Fruit fly (Drosophila melanogaster): ENCODE results near the gene mRpL1.

Gene mRpL1

dm6 chr3R:8285727-8286344 is 15.4 kb upstream of the mRpL1 start:
- TF ChIP-seq unc-4 (GFP tag; IDR thresholded peaks at IDR 0.05; ENCODE audit: partially characterized antibody) (no peak), sim (GFP tag; IDR thresholded peaks at IDR 0.05) (no peak), CG12219 (GFP tag; optimal IDR thresholded peaks at IDR 0.05) (no peak), CG9932 (GFP tag; IDR thresholded peaks at IDR 0.05) (no peak), exex (tag; optimal IDR thresholded peaks at IDR 0.05) (no peak), CG15696 (tag; optimal IDR thresholded peaks at IDR 0.05) (peak; percentile 76), lbe (GFP tag; optimal IDR thresholded peaks at IDR 0.05) (no peak), MTF-1 (GFP tag; optimal IDR thresholded peaks at IDR 0.05; ENCODE audit: borderline replicate concordance) (no peak), run (tag; optimal IDR thresholded peaks at IDR 0.05) (no peak), sd (tag; optimal IDR thresholded peaks at IDR 0.05) (no peak), trem (tag; optimal IDR thresholded peaks at IDR 0.05) (peak; percentile 9), CG4282 (GFP tag; optimal IDR thresholded peaks at IDR 0.05) (no peak), odd (GFP tag; optimal IDR thresholded peaks at IDR 0.05) (no peak), inv (GFP tag; IDR thresholded peaks at IDR 0.05; ENCODE audit: partially characterized antibody) (no peak), gsb (GFP tag; IDR thresholded peaks at IDR 0.05) (no peak), CG12744 (GFP tag; optimal IDR thresholded peaks at IDR 0.05) (no peak), Sry-β (GFP tag; optimal IDR thresholded peaks at IDR 0.05) (no peak), CG14014 (GFP tag; IDR thresholded peaks at IDR 0.05) (no peak), hkb (optimal IDR thresholded peaks at IDR 0.05) (no peak), hkb (GFP tag; IDR thresholded peaks at IDR 0.05) (no peak), PHDP (tag; optimal IDR thresholded peaks at IDR 0.05) (no peak), slbo (GFP tag; IDR thresholded peaks at IDR 0.05) (no peak), ato (GFP tag; IDR thresholded peaks at IDR 0.05; ENCODE audit: partially characterized antibody) (peak; percentile 42; the same call in 1 of the 2 replicates), Optix (GFP tag; IDR thresholded peaks at IDR 0.05) (0 out of 3 replicates have a peak, but pooled peaks have one; percentile 14), CTCF (GFP tag; optimal IDR thresholded peaks at IDR 0.05) (no peak), CG10267 (tag; optimal IDR thresholded peaks at IDR 0.05) (peak; percentile 36), Hmr (GFP tag; optimal IDR thresholded peaks at IDR 0.05) (no peak), CG11504 (tag; optimal IDR thresholded peaks at IDR 0.05) (no peak), sc (optimal IDR thresholded peaks at IDR 0.05) (no peak), sc (GFP tag; optimal IDR thresholded peaks at IDR 0.05) (no peak), CG17829 (tag; optimal IDR thresholded peaks at IDR 0.05) (peak; percentile 12), CG3995 (GFP tag; optimal IDR thresholded peaks at IDR 0.05) (no peak), CG10209 (GFP tag; optimal IDR thresholded peaks at IDR 0.05) (no peak), Awh (GFP tag; IDR thresholded peaks at IDR 0.05) (no peak), btn (GFP tag; optimal IDR thresholded peaks at IDR 0.05) (no peak), Lim3 (GFP tag; IDR thresholded peaks at IDR 0.05) (no peak), CG14710 (tag; optimal IDR thresholded peaks at IDR 0.05) (peak; percentile 28), pum (GFP tag; optimal IDR thresholded peaks at IDR 0.05) (no peak), CG6813 (GFP tag; optimal IDR thresholded peaks at IDR 0.05) (no peak), bsh (GFP tag; optimal IDR thresholded peaks at IDR 0.05) (no peak), Atf-2 (GFP tag; optimal IDR thresholded peaks at IDR 0.05) (no peak), fd102C (GFP tag; optimal IDR thresholded peaks at IDR 0.05) (no peak), CG1832 (GFP tag; optimal IDR thresholded peaks at IDR 0.05) (peak; percentile 41), ap (GFP tag; IDR thresholded peaks at IDR 0.05) (no peak), croc (GFP tag; conservative IDR thresholded peaks at IDR 0.05) (no peak), CG9437 (GFP tag; optimal IDR thresholded peaks at IDR 0.05) (no peak), CG14965 (GFP tag; optimal IDR thresholded peaks at IDR 0.05; ENCODE audit: borderline replicate concordance) (no peak), NK7.1 (GFP tag; optimal IDR thresholded peaks at IDR 0.05) (no peak), dmrt99B (tag; optimal IDR thresholded peaks at IDR 0.05) (no peak), Eip74EF (GFP tag; optimal IDR thresholded peaks at IDR 0.05) (no peak), CG13123 (GFP tag; optimal IDR thresholded peaks at IDR 0.05) (no peak)
